Fruit fly (Drosophila melanogaster) whole organism, embryonic: ENCODE data around the gene E2f2.
A peak's percentile ranks its signal among the peaks of the same experiment; 100 is the strongest.

Experiments
- Bteb2 ChIP-seq: fragments of 200-800 bp; sonication (Bioruptor generic); optimal IDR thresholded peaks from 2 replicates; lab custom pipeline; 2016; ENCODE audit warnings: missing biosample characterization, missing genetic modification characterization
- CG10959 ChIP-seq: fragments of 200-800 bp; sonication (Bioruptor generic); IDR thresholded peaks from 2 replicates; pipeline ENCODE4 v1.3.6; 2022; ENCODE audit warnings: missing biosample characterization, missing genetic modification characterization
- CG11085 ChIP-seq: fragments of 200-800 bp; sonication (Bioruptor generic); IDR thresholded peaks from 2 replicates; pipeline ENCODE4 v1.3.6; 2022; ENCODE audit warnings: missing biosample characterization, missing genetic modification characterization
- CG12071 ChIP-seq: fragments of 200-800 bp; sonication (Bioruptor generic); optimal IDR thresholded peaks from 3 replicates; lab custom pipeline; 2018; ENCODE audit warnings: missing biosample characterization, mild to moderate bottlenecking, missing genetic modification characterization
- CG12942 ChIP-seq: fragments of 200-800 bp; sonication (Bioruptor generic); optimal IDR thresholded peaks from 3 replicates; lab custom pipeline; 2016; ENCODE audit warnings: missing biosample characterization, missing genetic modification characterization
- CG14441 ChIP-seq: fragments of 200-800 bp; sonication (Bioruptor generic); IDR thresholded peaks from 2 replicates; pipeline ENCODE4 v1.3.6; 2022; ENCODE audit warnings: missing biosample characterization, missing genetic modification characterization
- CG14965 ChIP-seq: fragments of 200-800 bp; sonication (Bioruptor generic); optimal IDR thresholded peaks from 2 replicates; lab custom pipeline; 2016; ENCODE audit warnings: missing biosample characterization, missing genetic modification characterization, borderline replicate concordance
- CG16813 ChIP-seq: fragments of 200-800 bp; sonication (Bioruptor generic); IDR thresholded peaks from 3 replicates; pipeline ENCODE4 v1.3.6; 2022; ENCODE audit warnings: missing biosample characterization, missing genetic modification characterization; ENCODE audit not compliant: partially characterized antibody
- CG16863 ChIP-seq: fragments of 200-800 bp; sonication (Bioruptor generic); optimal IDR thresholded peaks from 3 replicates; lab custom pipeline; 2016; ENCODE audit warnings: missing biosample characterization, missing genetic modification characterization
- CG17361 ChIP-seq: fragments of 200-800 bp; sonication (Bioruptor generic); IDR thresholded peaks from 3 replicates; pipeline ENCODE4 v1.3.6; 2022; ENCODE audit warnings: missing biosample characterization, missing genetic modification characterization
- CG1832 ChIP-seq: fragments of 200-800 bp; sonication (Bioruptor generic); optimal IDR thresholded peaks from 2 replicates; lab custom pipeline; 2017; ENCODE audit warnings: missing biosample characterization, mild to moderate bottlenecking, missing genetic modification characterization, inconsistent platforms
- CG2199 ChIP-seq: fragments of 200-800 bp; sonication (Bioruptor generic); IDR thresholded peaks from 3 replicates; pipeline ENCODE4 v1.3.6; 2022; ENCODE audit warnings: missing biosample characterization, missing genetic modification characterization
- CG2889 ChIP-seq: fragments of 200-800 bp; sonication (Bioruptor generic); IDR thresholded peaks from 3 replicates; pipeline ENCODE4 v1.3.6; 2022; ENCODE audit warnings: missing biosample characterization, missing genetic modification characterization
- CG3065 ChIP-seq: fragments of 200-800 bp; sonication (Bioruptor generic); optimal IDR thresholded peaks from 2 replicates; lab custom pipeline; 2016; ENCODE audit warnings: missing biosample characterization, missing genetic modification characterization
- CG4328 ChIP-seq: fragments of 200-800 bp; sonication (Bioruptor generic); optimal IDR thresholded peaks from 3 replicates; lab custom pipeline; 2017; ENCODE audit warnings: missing biosample characterization, missing genetic modification reagents, missing genetic modification characterization
- CG4707 ChIP-seq: fragments of 200-800 bp; sonication (Bioruptor generic); optimal IDR thresholded peaks from 2 replicates; lab custom pipeline; 2018; ENCODE audit warnings: missing biosample characterization, mild to moderate bottlenecking, missing genetic modification characterization, moderate library complexity
- CG4820 ChIP-seq: fragments of 200-800 bp; sonication (Bioruptor generic); optimal IDR thresholded peaks from 3 replicates; lab custom pipeline; 2016; ENCODE audit warnings: missing biosample characterization, missing genetic modification characterization
- CG5953 ChIP-seq: fragments of 200-800 bp; sonication (Bioruptor generic); IDR thresholded peaks from 2 replicates; pipeline ENCODE4 v1.3.6; 2022; ENCODE audit warnings: missing biosample characterization, missing genetic modification characterization
- CG6689 ChIP-seq: fragments of 200-800 bp; sonication (Bioruptor generic); IDR thresholded peaks from 2 replicates; pipeline ENCODE4 v1.3.6; 2022; ENCODE audit warnings: missing biosample characterization, missing genetic modification characterization
- CG6791 ChIP-seq: fragments of 200-800 bp; sonication (Bioruptor generic); IDR thresholded peaks from 3 replicates; pipeline ENCODE4 v1.3.6; 2022; ENCODE audit warnings: missing biosample characterization, missing genetic modification characterization; ENCODE audit not compliant: partially characterized antibody
- CG7271 ChIP-seq: fragments of 200-800 bp; sonication (Bioruptor generic); optimal IDR thresholded peaks from 2 replicates; lab custom pipeline; 2018; ENCODE audit warnings: missing biosample characterization, mild to moderate bottlenecking, missing genetic modification characterization, moderate library complexity
- CG8089 ChIP-seq: fragments of 200-800 bp; sonication (Bioruptor generic); optimal IDR thresholded peaks from 3 replicates; lab custom pipeline; 2016; ENCODE audit warnings: missing biosample characterization, missing genetic modification characterization
- CG8765 ChIP-seq: fragments of 200-800 bp; sonication (Bioruptor generic); IDR thresholded peaks from 2 replicates; pipeline ENCODE4 v1.3.6; 2022; ENCODE audit warnings: missing biosample characterization, missing genetic modification characterization
- CG8924 ChIP-seq: fragments of 200-800 bp; optimal IDR thresholded peaks from 3 replicates; lab custom pipeline; 2019; ENCODE audit warnings: missing biosample characterization, mild to moderate bottlenecking, missing genetic modification characterization, moderate library complexity
- CG8944 ChIP-seq: fragments of 200-800 bp; sonication (Bioruptor generic); optimal IDR thresholded peaks from 3 replicates; lab custom pipeline; 2016; ENCODE audit warnings: missing biosample characterization, missing genetic modification characterization
- CG9609 ChIP-seq: fragments of 200-800 bp; sonication (Bioruptor generic); optimal IDR thresholded peaks from 3 replicates; lab custom pipeline; 2016; ENCODE audit warnings: missing biosample characterization, missing genetic modification characterization
- CTCF ChIP-seq: fragments of 200-800 bp; sonication (Bioruptor generic); optimal IDR thresholded peaks from 2 replicates; lab custom pipeline; 2017; ENCODE audit warnings: missing biosample characterization, mild to moderate bottlenecking, missing genetic modification characterization, moderate library complexity
- Camta ChIP-seq: fragments of 200-800 bp; sonication (Bioruptor generic); optimal IDR thresholded peaks from 2 replicates; lab custom pipeline; 2016; ENCODE audit warnings: missing biosample characterization, missing genetic modification characterization
- Dek ChIP-seq: fragments of 200-800 bp; sonication (Bioruptor generic); optimal IDR thresholded peaks from 3 replicates; lab custom pipeline; 2019; ENCODE audit warnings: missing biosample characterization, mild to moderate bottlenecking, missing genetic modification characterization, moderate library complexity
- Fer3 ChIP-seq: fragments of 200-800 bp; sonication (Bioruptor generic); optimal IDR thresholded peaks from 2 replicates; lab custom pipeline; 2018; ENCODE audit warnings: missing biosample characterization, mild to moderate bottlenecking, missing genetic modification characterization, moderate library complexity
- Gsc ChIP-seq: fragments of 200-800 bp; sonication (Bioruptor generic); IDR thresholded peaks from 2 replicates; pipeline ENCODE4 v1.3.6; 2022; ENCODE audit warnings: missing biosample characterization, missing genetic modification characterization
- HHEX ChIP-seq: fragments of 200-800 bp; sonication (Bioruptor generic); optimal IDR thresholded peaks from 3 replicates; lab custom pipeline; 2017; ENCODE audit warnings: missing biosample characterization, mild to moderate bottlenecking, missing genetic modification characterization, missing genetic modification reagents
- HLH4C ChIP-seq: fragments of 200-800 bp; sonication (Bioruptor generic); IDR thresholded peaks from 3 replicates; pipeline ENCODE4 v1.3.6; 2022; ENCODE audit warnings: missing biosample characterization, missing genetic modification characterization; ENCODE audit not compliant: partially characterized antibody
- Hr39 ChIP-seq: fragments of >200 bp; optimal IDR thresholded peaks from 2 replicates; lab custom pipeline; 2017
- Neu2 ChIP-seq: fragments of 200-800 bp; sonication (Bioruptor generic); optimal IDR thresholded peaks from 3 replicates; lab custom pipeline; 2016; ENCODE audit warnings: missing biosample characterization, missing genetic modification characterization, borderline replicate concordance
- Stat92E ChIP-seq, 3 experiments: fragments of >200 bp in 2 of 3; fragments of 200-800 bp in 1 of 3; sonication (Bioruptor generic) in 1 of 3; optimal IDR thresholded peaks; 2 replicates each; lab custom pipeline; 2017 to 2019; ENCODE audit warnings: missing biosample characterization in 3 of 3, missing genetic modification characterization in 3 of 3, mild to moderate bottlenecking in 1 of 3, moderate library complexity in 1 of 3
- TFAM ChIP-seq: fragments of 200-800 bp; sonication (Bioruptor generic); optimal IDR thresholded peaks from 2 replicates; lab custom pipeline; 2017; ENCODE audit warnings: missing biosample characterization, missing genetic modification characterization, inconsistent platforms
- YL-1 ChIP-seq: fragments of 200-800 bp; sonication (Bioruptor generic); optimal IDR thresholded peaks from 3 replicates; lab custom pipeline; 2017; ENCODE audit warnings: missing biosample characterization, mild to moderate bottlenecking, missing genetic modification characterization
- bigmax ChIP-seq: fragments of 200-800 bp; sonication (Bioruptor generic); optimal IDR thresholded peaks from 2 replicates; lab custom pipeline; 2018; ENCODE audit warnings: missing biosample characterization, mild to moderate bottlenecking, missing genetic modification characterization
- dmrt99B ChIP-seq: fragments of 200-800 bp; sonication (Bioruptor generic); optimal IDR thresholded peaks from 2 replicates; lab custom pipeline; 2018; ENCODE audit warnings: missing biosample characterization, mild to moderate bottlenecking, missing genetic modification characterization, moderate library complexity
- ftz-f1 ChIP-seq: fragments of 200-800 bp; sonication (Bioruptor generic); optimal IDR thresholded peaks from 2 replicates; lab custom pipeline; 2016; ENCODE audit warnings: missing biosample characterization, missing genetic modification characterization
- gce ChIP-seq: fragments of 200-800 bp; sonication (Bioruptor generic); IDR thresholded peaks from 3 replicates; pipeline ENCODE4 v1.3.6; 2022; ENCODE audit warnings: missing biosample characterization, missing genetic modification characterization
- grn ChIP-seq: fragments of 200-800 bp; sonication (Bioruptor generic); optimal IDR thresholded peaks from 3 replicates; lab custom pipeline; 2017; ENCODE audit warnings: missing biosample characterization, missing genetic modification characterization
- hbn ChIP-seq: fragments of 200-800 bp; sonication (Bioruptor generic); IDR thresholded peaks from 2 replicates; pipeline ENCODE4 v1.3.6; 2022; ENCODE audit warnings: missing biosample characterization, missing genetic modification characterization; ENCODE audit not compliant: partially characterized antibody
- hth ChIP-seq: fragments of >200 bp; optimal IDR thresholded peaks from 2 replicates; lab custom pipeline; 2017; ENCODE audit warnings: inconsistent platforms
- ranshi ChIP-seq: fragments of 200-800 bp; sonication (Bioruptor generic); IDR thresholded peaks from 2 replicates; pipeline ENCODE4 v1.3.6; 2022; ENCODE audit warnings: missing biosample characterization, missing genetic modification characterization
- ro ChIP-seq: fragments of 200-800 bp; sonication (Bioruptor generic); IDR thresholded peaks from 2 replicates; pipeline ENCODE4 v1.3.6; 2022; ENCODE audit warnings: missing biosample characterization, missing genetic modification characterization
- sim ChIP-seq: fragments of 200-800 bp; sonication (Bioruptor generic); IDR thresholded peaks from 2 replicates; pipeline ENCODE4 v1.3.6; 2022; ENCODE audit warnings: missing biosample characterization, missing genetic modification characterization
- trh ChIP-seq: fragments of 200-800 bp; sonication (Bioruptor generic); optimal IDR thresholded peaks from 2 replicates; lab custom pipeline; 2016; ENCODE audit warnings: missing biosample characterization, missing genetic modification characterization
- wdn ChIP-seq: fragments of 200-800 bp; sonication (Bioruptor generic); IDR thresholded peaks from 2 replicates; pipeline ENCODE4 v1.3.6; 2022; ENCODE audit warnings: missing biosample characterization, missing genetic modification characterization
- wek ChIP-seq: fragments of 200-800 bp; sonication (Bioruptor generic); optimal IDR thresholded peaks from 3 replicates; lab custom pipeline; 2018; ENCODE audit warnings: missing biosample characterization, mild to moderate bottlenecking, missing genetic modification characterization, moderate library complexity

The E2f2 gene

DNA sequence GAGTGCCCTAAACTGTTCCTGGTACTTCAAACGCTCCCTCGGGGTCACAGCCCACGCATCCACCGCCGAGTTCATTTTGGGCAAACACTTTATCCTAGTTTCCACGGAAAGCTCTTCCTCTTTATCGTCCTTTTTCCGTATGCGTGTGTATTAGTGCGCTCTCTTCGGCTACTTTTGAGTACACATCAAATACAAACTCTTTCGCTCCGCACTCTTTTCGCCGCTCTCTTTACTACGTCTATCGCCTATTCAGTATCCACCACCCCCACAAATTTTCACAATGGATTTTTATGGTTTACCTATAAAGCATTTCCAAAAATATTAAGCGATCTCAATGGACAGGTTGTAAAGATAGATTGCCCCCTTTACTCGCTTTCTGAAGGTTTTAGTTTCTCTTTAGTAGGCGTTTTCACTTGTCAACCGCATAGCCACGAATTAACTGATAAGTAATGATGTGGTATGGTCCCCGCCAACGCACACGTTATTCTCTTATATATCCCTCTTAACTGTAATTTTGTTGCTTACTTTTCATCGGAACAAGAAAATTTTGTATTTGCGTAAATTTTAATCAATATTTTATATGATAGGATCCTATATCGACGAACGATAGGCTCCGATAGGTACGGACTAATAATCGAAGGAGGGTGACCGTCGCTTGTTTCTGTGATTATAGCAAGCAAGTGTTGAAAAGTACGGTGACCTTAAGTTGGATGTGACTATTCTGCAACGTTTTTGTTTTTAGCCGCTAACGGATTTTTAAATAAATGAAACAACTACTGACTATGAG is 14.6 kb downstream of the E2f2 start, which contains the start of gene Dap160 (continued):
- TF ChIP-seq CG11085 (GFP tag; lab: Robert Waterston, UW): no peak
- TF ChIP-seq CG16863 (GFP tag; lab: Kevin White, UChicago): no peak
- peak; percentile 47 for TF ChIP-seq YL-1 (GFP tag; lab: Kevin White, UChicago)
- no peak for TF ChIP-seq Stat92E (GFP tag; optimal IDR thresholded peaks at IDR 0.05; lab: Kevin White, UChicago)
- no peak for TF ChIP-seq CG10959 (GFP tag; lab: Robert Waterston, UW)
- no peak for TF ChIP-seq CTCF
- no peak for TF ChIP-seq sim (GFP tag; lab: Robert Waterston, UW)
- peak; percentile 67 for TF ChIP-seq hbn (GFP tag; lab: Robert Waterston, UW)
- TF ChIP-seq CG16813: peak; percentile 71
- no peak for TF ChIP-seq Dek (tag; lab: Kevin White, UChicago)
- TF ChIP-seq CG8944 (GFP tag; lab: Kevin White, UChicago): no peak
- no peak for TF ChIP-seq TFAM (GFP tag; lab: Kevin White, UChicago)
- no peak for TF ChIP-seq ro
- no peak for TF ChIP-seq CG2889 (GFP tag; lab: Robert Waterston, UW)
- TF ChIP-seq CG17361 (GFP tag; lab: Robert Waterston, UW): no peak
- no peak for TF ChIP-seq CG9609
- TF ChIP-seq CG14441 (GFP tag; lab: Robert Waterston, UW): no peak
- no peak for TF ChIP-seq CG5953
- no peak for TF ChIP-seq trh (GFP tag; lab: Kevin White, UChicago)
- no peak for TF ChIP-seq Neu2 (GFP tag; lab: Kevin White, UChicago)
- no peak for TF ChIP-seq CG6689 (GFP tag; lab: Robert Waterston, UW)
- TF ChIP-seq Camta (GFP tag; lab: Kevin White, UChicago): no peak
- no peak for TF ChIP-seq Fer3
- TF ChIP-seq ftz-f1 (GFP tag; lab: Kevin White, UChicago): no peak
- TF ChIP-seq bigmax (GFP tag; lab: Kevin White, UChicago): no peak
- peak; percentile 86 for TF ChIP-seq CG6791 (GFP tag; lab: Robert Waterston, UW)
- TF ChIP-seq HHEX: no peak
- TF ChIP-seq CG4820 (GFP tag; lab: Kevin White, UChicago): no peak
- TF ChIP-seq Bteb2 (GFP tag; lab: Kevin White, UChicago): no peak
- TF ChIP-seq CG7271 (tag; lab: Kevin White, UChicago): no peak
- no peak for TF ChIP-seq CG8924 (tag; lab: Kevin White, UChicago)
- TF ChIP-seq Hr39 (lab: Kevin White, UChicago): no peak
- TF ChIP-seq CG4707 (GFP tag; lab: Kevin White, UChicago): no peak
- TF ChIP-seq ranshi: no peak
- no peak for TF ChIP-seq hth
- TF ChIP-seq gce: no peak
- no peak for TF ChIP-seq wdn (GFP tag; lab: Robert Waterston, UW)
- peak; percentile 62 for TF ChIP-seq HLH4C (GFP tag; lab: Robert Waterston, UW)
- no peak for TF ChIP-seq CG8765 (GFP tag; lab: Robert Waterston, UW)
- TF ChIP-seq CG4328 (GFP tag; lab: Kevin White, UChicago): no peak
- no peak for TF ChIP-seq CG14965 (GFP tag; lab: Kevin White, UChicago)
- peak; percentile 36 for TF ChIP-seq grn (GFP tag; lab: Kevin White, UChicago)
- no peak for TF ChIP-seq wek (GFP tag; lab: Kevin White, UChicago)
- no peak for TF ChIP-seq CG3065 (GFP tag; lab: Kevin White, UChicago)
- no peak for TF ChIP-seq CG12071 (GFP tag; lab: Kevin White, UChicago)
- TF ChIP-seq CG2199 (GFP tag; lab: Robert Waterston, UW): no peak
- no peak for TF ChIP-seq Gsc (GFP tag; lab: Robert Waterston, UW)
- TF ChIP-seq CG12942: no peak
- TF ChIP-seq CG1832 (GFP tag; lab: Kevin White, UChicago): no peak
- no peak for TF ChIP-seq CG8089 (GFP tag; lab: Kevin White, UChicago)
- no peak for TF ChIP-seq dmrt99B
